Worm (Caenorhabditis elegans): ENCODE measurements around the gene efl-1.
"Not testable (repeated sequence)": the region's sequence is repeated elsewhere in the genome, so short reads cannot be mapped to it uniquely, and the experiment has no call there.

DNA sequence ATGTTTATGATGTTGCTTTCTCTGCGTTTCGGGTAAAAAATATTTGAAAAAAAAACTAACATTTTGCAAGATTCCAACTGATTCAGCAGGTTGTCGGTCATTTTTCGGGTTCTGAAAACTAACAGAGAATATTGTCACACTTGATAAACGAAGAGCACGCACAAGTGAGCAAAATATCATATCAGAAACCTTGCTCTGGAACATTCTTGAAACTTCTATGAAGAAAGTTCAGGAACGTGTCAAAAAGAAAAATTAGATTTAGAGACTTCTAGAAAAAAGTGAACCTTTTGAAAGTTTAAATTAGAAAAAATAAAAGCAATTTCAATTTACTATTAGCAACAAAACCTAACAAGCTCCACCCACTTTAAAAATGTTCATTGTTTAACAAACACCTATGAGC is 17.5 kb downstream of the efl-1 start, which contains the start of gene fbxa-112:
- TF ChIP-seq fax-1 (tag; optimal IDR thresholded peaks at IDR 0.05); npax-4 (tag; optimal IDR thresholded peaks at IDR 0.05); lim-6 (tag; optimal IDR thresholded peaks at IDR 0.05); syd-9 (tag; optimal IDR thresholded peaks at IDR 0.05); T23F11.4 (GFP tag; optimal IDR thresholded peaks at IDR 0.05); pha-4 (tag; optimal IDR thresholded peaks at IDR 0.05); F13H6.1 (tag; optimal IDR thresholded peaks at IDR 0.05); ceh-19 (GFP tag; optimal IDR thresholded peaks at IDR 0.05); ama-1 (optimal IDR thresholded peaks at IDR 0.05); sox-4 (tag; optimal IDR thresholded peaks at IDR 0.05); madf-2 (tag; optimal IDR thresholded peaks at IDR 0.05); fkh-10 (GFP tag; optimal IDR thresholded peaks at IDR 0.05); dve-1 (tag; optimal IDR thresholded peaks at IDR 0.05); ets-4 (tag; optimal IDR thresholded peaks at IDR 0.05): not testable (repeated sequence)
